Fruit fly (Drosophila melanogaster) whole organism, embryonic: ENCODE results near the gene SPR.

Source experiments
- C15 ChIP-seq: fragments of 200-800 bp; sonication (Bioruptor generic); IDR thresholded peaks from 3 replicates; pipeline ENCODE4 v1.3.6; 2022; ENCODE audit warnings: missing biosample characterization, missing genetic modification characterization
- CG11560 ChIP-seq: fragments of 200-800 bp; sonication (Bioruptor generic); IDR thresholded peaks from 3 replicates; pipeline ENCODE4 v1.3.6; 2022; ENCODE audit warnings: missing biosample characterization, missing genetic modification characterization
- CG11696 ChIP-seq: fragments of 200-800 bp; sonication (Bioruptor generic); IDR thresholded peaks from 2 replicates; pipeline ENCODE4 v1.3.6; 2022; ENCODE audit warnings: missing biosample characterization, missing genetic modification characterization
- CG13123 ChIP-seq: fragments of 200-800 bp; sonication (Bioruptor generic); optimal IDR thresholded peaks from 2 replicates; lab custom pipeline; 2016; ENCODE audit warnings: missing biosample characterization, missing genetic modification characterization
- CG13624 ChIP-seq: fragments of 200-800 bp; sonication (Bioruptor generic); optimal IDR thresholded peaks from 2 replicates; lab custom pipeline; 2016; ENCODE audit warnings: missing biosample characterization, missing genetic modification characterization
- CG14050 ChIP-seq: fragments of 200-800 bp; sonication (Bioruptor generic); IDR thresholded peaks from 3 replicates; pipeline ENCODE4 v1.3.6; 2022; ENCODE audit warnings: missing biosample characterization, missing genetic modification characterization
- CG14965 ChIP-seq: fragments of 200-800 bp; sonication (Bioruptor generic); optimal IDR thresholded peaks from 2 replicates; lab custom pipeline; 2016; ENCODE audit warnings: missing biosample characterization, missing genetic modification characterization, borderline replicate concordance
- CG17361 ChIP-seq: fragments of 200-800 bp; sonication (Bioruptor generic); IDR thresholded peaks from 3 replicates; pipeline ENCODE4 v1.3.6; 2022; ENCODE audit warnings: missing biosample characterization, missing genetic modification characterization
- CG17912 ChIP-seq: fragments of 200-800 bp; sonication (Bioruptor generic); optimal IDR thresholded peaks from 2 replicates; lab custom pipeline; 2018; ENCODE audit warnings: missing biosample characterization, mild to moderate bottlenecking, missing genetic modification characterization
- CG2199 ChIP-seq: fragments of 200-800 bp; sonication (Bioruptor generic); IDR thresholded peaks from 3 replicates; pipeline ENCODE4 v1.3.6; 2022; ENCODE audit warnings: missing biosample characterization, missing genetic modification characterization
- CG2875 ChIP-seq: fragments of 200-800 bp; sonication (Bioruptor generic); optimal IDR thresholded peaks from 2 replicates; lab custom pipeline; 2017; ENCODE audit warnings: missing biosample characterization, mild to moderate bottlenecking, missing genetic modification characterization, missing genetic modification reagents
- CG4404 ChIP-seq: fragments of 200-800 bp; sonication (Bioruptor generic); IDR thresholded peaks from 2 replicates; pipeline ENCODE4 v1.3.6; 2022; ENCODE audit warnings: missing biosample characterization, missing genetic modification characterization
- CG4854 ChIP-seq: fragments of 200-800 bp; sonication (Bioruptor generic); optimal IDR thresholded peaks from 2 replicates; lab custom pipeline; 2016; ENCODE audit warnings: missing biosample characterization, missing genetic modification characterization, inconsistent platforms
- CG6175 ChIP-seq: fragments of 200-800 bp; sonication (Bioruptor generic); IDR thresholded peaks from 3 replicates; pipeline ENCODE4 v1.3.6; 2022; ENCODE audit warnings: missing biosample characterization, missing genetic modification characterization
- CG6654 ChIP-seq: fragments of 200-800 bp; sonication (Bioruptor generic); optimal IDR thresholded peaks from 2 replicates; lab custom pipeline; 2017; ENCODE audit warnings: missing biosample characterization, mild to moderate bottlenecking, missing genetic modification characterization
- CG6683 ChIP-seq: fragments of 200-800 bp; sonication (Bioruptor generic); optimal IDR thresholded peaks from 2 replicates; lab custom pipeline; 2017; ENCODE audit warnings: missing biosample characterization, mild to moderate bottlenecking, missing genetic modification characterization, missing genetic modification reagents
- CG6791 ChIP-seq: fragments of 200-800 bp; sonication (Bioruptor generic); IDR thresholded peaks from 3 replicates; pipeline ENCODE4 v1.3.6; 2022; ENCODE audit warnings: missing biosample characterization, missing genetic modification characterization; ENCODE audit not compliant: partially characterized antibody
- CG9797 ChIP-seq: fragments of 200-800 bp; sonication (Bioruptor generic); optimal IDR thresholded peaks from 3 replicates; lab custom pipeline; 2018; ENCODE audit warnings: missing biosample characterization, mild to moderate bottlenecking, missing genetic modification characterization
- D ChIP-seq, 2 experiments: fragments of 200-800 bp in 1 of 2; fragments of >200 bp in 1 of 2; sonication (Bioruptor generic) in 1 of 2; optimal IDR thresholded peaks; 2 replicates in 1 of 2; 3 replicates in 1 of 2; lab custom pipeline; 2017; ENCODE audit warnings: mild to moderate bottlenecking in 1 of 2, missing biosample characterization in 1 of 2, missing genetic modification characterization in 1 of 2, missing genetic modification reagents in 1 of 2
- D19A ChIP-seq: fragments of 200-800 bp; optimal IDR thresholded peaks from 3 replicates; lab custom pipeline; 2019; ENCODE audit warnings: missing biosample characterization, mild to moderate bottlenecking, missing genetic modification characterization, moderate library complexity
- Deaf1 ChIP-seq: fragments of 200-800 bp; optimal IDR thresholded peaks from 3 replicates; lab custom pipeline; 2019; ENCODE audit warnings: missing biosample characterization, mild to moderate bottlenecking, missing genetic modification characterization, moderate library complexity
- E2f1 ChIP-seq: fragments of 200-800 bp; sonication (Bioruptor generic); IDR thresholded peaks from 2 replicates; pipeline ENCODE4 v1.3.6; 2022; ENCODE audit warnings: missing biosample characterization, missing genetic modification characterization
- ERR ChIP-seq: fragments of 200-800 bp; sonication (Bioruptor generic); optimal IDR thresholded peaks from 2 replicates; lab custom pipeline; 2016; ENCODE audit warnings: missing biosample characterization, missing genetic modification characterization
- Fer1 ChIP-seq: fragments of 200-800 bp; sonication (Bioruptor generic); optimal IDR thresholded peaks from 2 replicates; lab custom pipeline; 2017; ENCODE audit warnings: missing biosample characterization, mild to moderate bottlenecking, missing genetic modification characterization
- H2.0 ChIP-seq: fragments of 200-800 bp; sonication (Bioruptor generic); IDR thresholded peaks from 2 replicates; pipeline ENCODE4 v1.3.6; 2022; ENCODE audit warnings: missing biosample characterization, missing genetic modification characterization
- HLH54F ChIP-seq: fragments of 200-800 bp; sonication (Bioruptor generic); optimal IDR thresholded peaks from 3 replicates; lab custom pipeline; 2016; ENCODE audit warnings: missing biosample characterization, missing genetic modification characterization
- HLHmδ ChIP-seq: fragments of 200-800 bp; sonication (Bioruptor generic); optimal IDR thresholded peaks from 2 replicates; lab custom pipeline; 2018; ENCODE audit warnings: missing biosample characterization, mild to moderate bottlenecking, missing genetic modification characterization, moderate library complexity
- Hr78 ChIP-seq, 2 experiments: fragments of 200-800 bp in 1 of 2; fragments of >200 bp in 1 of 2; sonication (Bioruptor generic) in 1 of 2; optimal IDR thresholded peaks; 2 replicates each; lab custom pipeline; 2017 to 2019; ENCODE audit warnings: missing biosample characterization in 2 of 2, missing genetic modification characterization in 2 of 2, mild to moderate bottlenecking in 1 of 2, moderate library complexity in 1 of 2
- Jarid2 ChIP-seq: fragments of 200-800 bp; sonication (Bioruptor generic); optimal IDR thresholded peaks from 3 replicates; lab custom pipeline; 2017; ENCODE audit warnings: mild to moderate bottlenecking, missing biosample characterization, missing genetic modification reagents, missing genetic modification characterization
- Kr ChIP-seq: fragments of 200-800 bp; sonication (Bioruptor generic); optimal IDR thresholded peaks from 2 replicates; lab custom pipeline; 2017; ENCODE audit warnings: missing biosample characterization, mild to moderate bottlenecking, missing genetic modification characterization
- Lpt ChIP-seq: fragments of >200 bp; optimal IDR thresholded peaks from 2 replicates; lab custom pipeline; 2018; ENCODE audit warnings: missing biosample characterization, missing genetic modification characterization
- MBD-R2 ChIP-seq: fragments of 200-800 bp; sonication (Bioruptor generic); IDR thresholded peaks from 2 replicates; pipeline ENCODE4 v1.3.6; 2022; ENCODE audit warnings: missing biosample characterization, missing genetic modification characterization
- MESR4 ChIP-seq: fragments of 200-800 bp; sonication (Bioruptor generic); optimal IDR thresholded peaks from 2 replicates; lab custom pipeline; 2018; ENCODE audit warnings: missing biosample characterization, mild to moderate bottlenecking, missing genetic modification characterization, moderate library complexity
- Mrtf ChIP-seq: fragments of 200-800 bp; sonication (Bioruptor generic); IDR thresholded peaks from 3 replicates; pipeline ENCODE4 v1.3.6; 2022; ENCODE audit warnings: missing biosample characterization, missing genetic modification characterization
- Vsx1 ChIP-seq: fragments of 200-800 bp; sonication (Bioruptor generic); optimal IDR thresholded peaks from 2 replicates; lab custom pipeline; 2017; ENCODE audit warnings: missing biosample characterization, mild to moderate bottlenecking, missing genetic modification characterization, missing genetic modification reagents
- YL-1 ChIP-seq: fragments of 200-800 bp; sonication (Bioruptor generic); optimal IDR thresholded peaks from 3 replicates; lab custom pipeline; 2017; ENCODE audit warnings: missing biosample characterization, mild to moderate bottlenecking, missing genetic modification characterization
- ap ChIP-seq: fragments of 200-800 bp; sonication (Bioruptor generic); IDR thresholded peaks from 2 replicates; pipeline ENCODE4 v1.3.6; 2022; ENCODE audit warnings: missing biosample characterization, missing genetic modification characterization
- caup ChIP-seq: fragments of 200-800 bp; sonication (Bioruptor generic); optimal IDR thresholded peaks from 3 replicates; lab custom pipeline; 2017; ENCODE audit warnings: missing biosample characterization, mild to moderate bottlenecking, missing genetic modification characterization, moderate library complexity; ENCODE audit not compliant: severe bottlenecking
- crc ChIP-seq: fragments of 200-800 bp; sonication (Bioruptor generic); optimal IDR thresholded peaks from 2 replicates; lab custom pipeline; 2016; ENCODE audit warnings: missing biosample characterization, missing genetic modification characterization
- dm ChIP-seq: fragments of 200-800 bp; sonication (Bioruptor generic); optimal IDR thresholded peaks from 3 replicates; lab custom pipeline; 2016; ENCODE audit warnings: missing biosample characterization, missing genetic modification characterization
- lmd ChIP-seq: fragments of 200-800 bp; sonication (Bioruptor generic); IDR thresholded peaks from 2 replicates; pipeline ENCODE4 v1.3.6; 2022; ENCODE audit warnings: missing biosample characterization, missing genetic modification characterization
- nau ChIP-seq: fragments of 200-800 bp; sonication (Bioruptor generic); optimal IDR thresholded peaks from 3 replicates; lab custom pipeline; 2017; ENCODE audit warnings: missing biosample characterization, mild to moderate bottlenecking, missing genetic modification characterization, missing genetic modification reagents
- pros ChIP-seq: fragments of 200-800 bp; sonication (Bioruptor generic); optimal IDR thresholded peaks from 3 replicates; lab custom pipeline; 2019; ENCODE audit warnings: missing biosample characterization, mild to moderate bottlenecking, missing genetic modification characterization, moderate library complexity
- pum ChIP-seq: fragments of 200-800 bp; sonication (Bioruptor generic); optimal IDR thresholded peaks from 2 replicates; lab custom pipeline; 2016; ENCODE audit warnings: missing biosample characterization, missing genetic modification characterization
- sd ChIP-seq: fragments of 200-800 bp; sonication (Bioruptor generic); optimal IDR thresholded peaks from 3 replicates; lab custom pipeline; 2018; ENCODE audit warnings: missing biosample characterization, mild to moderate bottlenecking, missing genetic modification characterization, moderate library complexity
- tap ChIP-seq: fragments of 200-800 bp; optimal IDR thresholded peaks from 3 replicates; lab custom pipeline; 2019; ENCODE audit warnings: missing biosample characterization, mild to moderate bottlenecking, missing genetic modification characterization, moderate library complexity
- trem ChIP-seq: fragments of 200-800 bp; optimal IDR thresholded peaks from 3 replicates; lab custom pipeline; 2019; ENCODE audit warnings: missing biosample characterization, mild to moderate bottlenecking, missing genetic modification characterization, moderate library complexity
- unpg ChIP-seq: fragments of 200-800 bp; sonication (Bioruptor generic); optimal IDR thresholded peaks from 3 replicates; lab custom pipeline; 2018; ENCODE audit warnings: missing biosample characterization, mild to moderate bottlenecking, missing genetic modification characterization, moderate library complexity

Gene SPR

DNA sequence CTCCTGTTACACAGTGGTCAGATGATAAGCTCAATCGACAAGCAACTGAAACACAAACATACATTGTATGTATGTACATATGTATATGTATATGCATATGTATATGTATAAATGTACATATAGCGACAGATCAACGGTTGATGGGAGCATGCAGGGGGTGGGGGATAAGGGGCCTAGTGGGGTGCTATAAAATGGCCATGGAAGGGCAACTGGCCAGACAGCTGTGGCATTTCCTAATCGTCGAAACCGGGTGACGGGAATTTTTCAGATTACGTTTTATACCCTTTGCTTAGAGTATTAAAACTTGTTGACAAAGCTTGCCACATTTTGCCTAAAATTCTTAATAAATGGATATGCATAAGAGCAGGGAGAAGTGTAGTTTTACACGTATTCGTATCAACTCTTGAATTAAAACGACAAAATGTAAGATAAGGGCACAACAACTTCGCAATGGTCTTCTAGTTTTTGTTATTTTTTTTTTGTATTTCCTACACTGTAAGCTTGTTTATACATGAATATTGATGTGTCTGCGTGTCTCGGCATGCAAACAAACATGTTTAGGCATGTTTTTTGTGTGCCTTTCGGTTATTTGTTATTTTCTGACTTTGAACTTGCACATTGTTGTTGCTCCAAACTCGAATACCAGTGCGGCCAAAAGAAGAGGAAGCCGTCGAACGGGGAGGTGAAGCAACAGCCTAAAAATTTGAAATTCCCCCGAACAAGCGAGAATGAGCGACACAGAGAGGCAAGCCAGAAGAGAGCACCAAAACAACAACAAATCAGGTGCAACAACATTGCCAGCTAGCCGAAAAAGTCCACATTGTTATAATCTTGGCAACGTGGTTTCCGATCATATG, 27.2 kb upstream of the SPR start (continued):
- TF ChIP-seq trem = no peak
- peak; percentile 78 for TF ChIP-seq Fer1 (GFP tag; lab: Kevin White, UChicago)
- TF ChIP-seq C15 (GFP tag; lab: Robert Waterston, UW) = no peak
- peak; percentile 63 for TF ChIP-seq pum (GFP tag; lab: Kevin White, UChicago)
- TF ChIP-seq ap (GFP tag; lab: Robert Waterston, UW) = peak; percentile 70
- TF ChIP-seq CG6654 (GFP tag; lab: Kevin White, UChicago) = no peak
- TF ChIP-seq CG11696 = peak; percentile 74
- TF ChIP-seq nau (GFP tag; lab: Kevin White, UChicago) = peak; percentile 67
- TF ChIP-seq Jarid2 (GFP tag; lab: Kevin White, UChicago) = peak; percentile 49
- no peak for TF ChIP-seq Kr (GFP tag; lab: Kevin White, UChicago)
- TF ChIP-seq Mrtf (GFP tag; lab: Robert Waterston, UW) = peak; percentile 74
- TF ChIP-seq dm (GFP tag; lab: Kevin White, UChicago) = no peak
- TF ChIP-seq Deaf1 = peak; percentile 9
- TF ChIP-seq CG14965 (GFP tag; lab: Kevin White, UChicago) = peak; percentile 6
- TF ChIP-seq H2.0 = peak; percentile 73
- TF ChIP-seq MBD-R2 = peak; percentile 51; the same call in 1 of the 2 replicates
- TF ChIP-seq MESR4 (GFP tag; lab: Kevin White, UChicago) = no peak
- no peak for TF ChIP-seq CG6791 (GFP tag; lab: Robert Waterston, UW)
- TF ChIP-seq CG6683 (GFP tag; lab: Kevin White, UChicago) = peak; percentile 52
- TF ChIP-seq CG9797 (GFP tag; lab: Kevin White, UChicago) = no peak
- TF ChIP-seq Vsx1 (GFP tag; lab: Kevin White, UChicago) = peak; percentile 44
- peak; percentile 67 for TF ChIP-seq CG17361 (GFP tag; lab: Robert Waterston, UW)
- no peak for TF ChIP-seq pros
- TF ChIP-seq CG11560 (tag; lab: Robert Waterston, UW) = no peak
- TF ChIP-seq unpg (GFP tag; lab: Kevin White, UChicago) = peak; percentile 80
- TF ChIP-seq caup (GFP tag; lab: Kevin White, UChicago) = peak; percentile 82
- peak; percentile 81 for TF ChIP-seq CG14050 (GFP tag; lab: Robert Waterston, UW)
- TF ChIP-seq CG6175 (GFP tag; lab: Robert Waterston, UW) = no peak
- no peak for TF ChIP-seq Lpt
- no peak for TF ChIP-seq CG17912 (GFP tag; lab: Kevin White, UChicago)
- TF ChIP-seq ERR (GFP tag; lab: Kevin White, UChicago) = peak; percentile 11
- TF ChIP-seq HLHmδ (GFP tag; lab: Kevin White, UChicago) = no peak
- no peak for TF ChIP-seq YL-1 (GFP tag; lab: Kevin White, UChicago)
- TF ChIP-seq CG4854 (GFP tag; lab: Kevin White, UChicago) = peak; percentile 1
- 0 out of 3 replicates have a peak, but pooled peaks have one; percentile 63 for TF ChIP-seq CG2199 (GFP tag; lab: Robert Waterston, UW)
- peak; percentile 89 for TF ChIP-seq D19A (tag; lab: Kevin White, UChicago)
- peak; percentile 26; the same call in 1 of the 2 replicates for TF ChIP-seq CG4404
- TF ChIP-seq lmd (GFP tag; lab: Robert Waterston, UW) = peak; percentile 85
- TF ChIP-seq E2f1 (GFP tag; lab: Robert Waterston, UW) = peak; percentile 84
- no peak for TF ChIP-seq D (optimal IDR thresholded peaks at IDR 0.05; lab: Kevin White, UChicago)
- TF ChIP-seq D (GFP tag; optimal IDR thresholded peaks at IDR 0.05; lab: Kevin White, UChicago) = peak; percentile 68
- TF ChIP-seq tap (tag; lab: Kevin White, UChicago) = no peak
- peak in 1 of 2 experiments; percentile 53 for TF ChIP-seq Hr78 (GFP tag; optimal IDR thresholded peaks at IDR 0.05; lab: Kevin White, UChicago)
- TF ChIP-seq sd (tag; lab: Kevin White, UChicago) = peak; percentile 96
- TF ChIP-seq HLH54F (GFP tag; lab: Kevin White, UChicago) = peak; percentile 61
- peak; percentile 71 for TF ChIP-seq crc (GFP tag; lab: Kevin White, UChicago)
- TF ChIP-seq CG2875 (GFP tag; lab: Kevin White, UChicago) = peak; percentile 9
- TF ChIP-seq CG13123 (GFP tag; lab: Kevin White, UChicago) = peak; percentile 39
- TF ChIP-seq CG13624 (GFP tag; lab: Kevin White, UChicago) = peak; percentile 54
